Worm (Caenorhabditis elegans) whole organism, midembryonic: Measurements from ENCODE around the gene Y105C5B.20.

Experiments used
- T22C8.4 ChIP-seq: fragments of 200-800 bp; sonication (Bioruptor generic); IDR thresholded peaks from 2 replicates; pipeline ENCODE4 v1.3.6; 2022; ENCODE audit warnings: missing genetic modification characterization, missing compliant biosample characterization
- cog-1 ChIP-seq: sonication (generic microtip); optimal IDR thresholded peaks from 2 replicates; lab custom pipeline; 2016; ENCODE audit warnings: missing genetic modification characterization, missing compliant biosample characterization
- flt-1 ChIP-seq: fragments of 200-800 bp; sonication (Bioruptor generic); IDR thresholded peaks from 2 replicates; pipeline ENCODE4 v1.3.6; 2022; ENCODE audit warnings: missing genetic modification characterization, missing compliant biosample characterization
- klf-2 ChIP-seq: fragments of 200-800 bp; sonication (Bioruptor generic); conservative IDR thresholded peaks from 2 replicates; pipeline ENCODE4 v1.3.6; 2022; ENCODE audit warnings: missing genetic modification reagents, missing genetic modification characterization, missing compliant biosample characterization
- med-1 ChIP-seq: sonication (generic microtip); optimal IDR thresholded peaks from 2 replicates; lab custom pipeline; 2017; ENCODE audit warnings: missing genetic modification characterization, mild to moderate bottlenecking, missing compliant biosample characterization, antibody characterized with exemption, missing genetic modification reagents; ENCODE audit not compliant: insufficient read depth
- ref-1 ChIP-seq: fragments of 200-800 bp; sonication (Bioruptor generic); conservative IDR thresholded peaks from 2 replicates; pipeline ENCODE4 v1.3.6; 2022; ENCODE audit warnings: missing genetic modification reagents, missing genetic modification characterization, missing compliant biosample characterization
- tab-1 ChIP-seq: fragments of 200-800 bp; sonication (Bioruptor generic); IDR thresholded peaks from 2 replicates; pipeline ENCODE4 v1.3.6; 2022; ENCODE audit warnings: missing genetic modification characterization, missing compliant biosample characterization
- ztf-23 ChIP-seq: fragments of 200-800 bp; sonication (Bioruptor generic); IDR thresholded peaks from 2 replicates; pipeline ENCODE4 v1.3.6; 2022; ENCODE audit warnings: missing genetic modification reagents, missing genetic modification characterization, missing compliant biosample characterization
- ztf-29 ChIP-seq: fragments of 200-800 bp; sonication (Bioruptor generic); IDR thresholded peaks from 2 replicates; pipeline ENCODE4 v1.3.6; 2022; ENCODE audit warnings: missing genetic modification reagents, missing genetic modification characterization, missing compliant biosample characterization

Y105C5B.20 gene

DNA sequence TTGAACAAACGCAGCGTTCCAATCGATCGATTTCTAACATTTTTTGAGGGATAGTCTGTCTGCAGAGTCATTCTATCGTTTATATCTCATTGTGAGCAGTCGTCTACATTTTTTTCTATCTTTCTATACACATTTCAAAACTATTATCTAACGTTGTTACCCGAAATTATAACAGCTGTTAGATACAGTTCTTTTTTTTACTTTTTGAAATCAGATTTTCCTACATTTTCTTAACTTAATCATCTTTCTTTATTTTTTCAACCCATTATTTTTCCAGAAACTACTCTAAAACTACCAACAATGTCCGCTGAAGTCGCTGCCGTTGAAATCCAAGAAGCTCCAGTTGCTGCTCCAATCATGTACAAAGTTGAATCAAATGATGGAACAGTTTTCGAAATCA lies 47.9 kb downstream of the Y105C5B.20 start, which contains the start of gene skr-10:
skr-10 (plus strand) TSS at position 301 of the 400 bp plus-strand sequence.
- TF ChIP-seq ref-1 (GFP tag; lab: Robert Waterston, UW) (no peak), klf-2 (GFP tag; lab: Robert Waterston, UW) (no peak), med-1 (GFP tag; lab: Kevin White, UChicago) (no peak), ztf-23 (GFP tag; lab: Robert Waterston, UW) (no peak), tab-1 (GFP tag; lab: Robert Waterston, UW) (no peak), ztf-29 (GFP tag; lab: Robert Waterston, UW) (no peak), flt-1 (GFP tag; lab: Robert Waterston, UW) (no peak), cog-1 (tag; lab: Kevin White, UChicago) (no peak), T22C8.4 (GFP tag; lab: Robert Waterston, UW) (no peak)
